Fruit fly (Drosophila melanogaster) whole organism, embryonic: ENCODE data around the gene cype.

ENCODE experiments used
- Awh ChIP-seq: fragments of 200-800 bp; sonication (Bioruptor generic); IDR thresholded peaks from 2 replicates; pipeline ENCODE4, ENCODE4 v1.3.6; 2022; ENCODE audit warnings: missing biosample characterization, missing genetic modification characterization
- Bdp1 ChIP-seq: fragments of 200-800 bp; sonication (Bioruptor generic); optimal IDR thresholded peaks from 3 replicates; lab custom pipeline; 2016; ENCODE audit warnings: missing biosample characterization, missing genetic modification characterization
- CG10321 ChIP-seq: fragments of 200-800 bp; sonication (Bioruptor generic); IDR thresholded peaks from 2 replicates; pipeline ENCODE4 v1.3.6; 2022; ENCODE audit warnings: missing biosample characterization, missing genetic modification characterization
- CG10366 ChIP-seq: fragments of 200-800 bp; sonication (Bioruptor generic); IDR thresholded peaks from 2 replicates; pipeline ENCODE4 v1.3.6; 2022; ENCODE audit warnings: missing biosample characterization, missing genetic modification characterization
- CG10959 ChIP-seq: fragments of 200-800 bp; sonication (Bioruptor generic); IDR thresholded peaks from 2 replicates; pipeline ENCODE4 v1.3.6; 2022; ENCODE audit warnings: missing biosample characterization, missing genetic modification characterization
- CG14441 ChIP-seq: fragments of 200-800 bp; sonication (Bioruptor generic); IDR thresholded peaks from 2 replicates; pipeline ENCODE4 v1.3.6; 2022; ENCODE audit warnings: missing biosample characterization, missing genetic modification characterization
- CG1602 ChIP-seq: fragments of 200-800 bp; sonication (Bioruptor generic); optimal IDR thresholded peaks from 3 replicates; lab custom pipeline; 2016; ENCODE audit warnings: missing biosample characterization, missing genetic modification characterization
- CG17186 ChIP-seq: fragments of 200-800 bp; sonication (Bioruptor generic); optimal IDR thresholded peaks from 3 replicates; lab custom pipeline; 2017; ENCODE audit warnings: missing biosample characterization, missing genetic modification reagents, missing genetic modification characterization
- CG2129 ChIP-seq: fragments of 200-800 bp; sonication (Bioruptor generic); IDR thresholded peaks from 2 replicates; pipeline ENCODE4 v1.3.6; 2022; ENCODE audit warnings: missing biosample characterization, missing genetic modification characterization; ENCODE audit not compliant: partially characterized antibody
- CG2678 ChIP-seq: fragments of 200-800 bp; sonication (Bioruptor generic); optimal IDR thresholded peaks from 3 replicates; lab custom pipeline; 2019; ENCODE audit warnings: missing biosample characterization, mild to moderate bottlenecking, missing genetic modification characterization, moderate library complexity
- CG2889 ChIP-seq: fragments of 200-800 bp; sonication (Bioruptor generic); IDR thresholded peaks from 3 replicates; pipeline ENCODE4 v1.3.6; 2022; ENCODE audit warnings: missing biosample characterization, missing genetic modification characterization
- CG32767 ChIP-seq: fragments of 200-800 bp; sonication (Bioruptor generic); IDR thresholded peaks from 2 replicates; pipeline ENCODE4 v1.3.6; 2022; ENCODE audit warnings: missing biosample characterization, missing genetic modification characterization
- CG34376 ChIP-seq: fragments of 200-800 bp; sonication (Bioruptor generic); optimal IDR thresholded peaks from 2 replicates; lab custom pipeline; 2018; ENCODE audit warnings: missing biosample characterization, mild to moderate bottlenecking, missing genetic modification characterization
- CG34422 ChIP-seq: fragments of 200-800 bp; sonication (Bioruptor generic); IDR thresholded peaks from 3 replicates; pipeline ENCODE4 v1.3.6; 2022; ENCODE audit warnings: missing biosample characterization, missing genetic modification characterization
- CG4360 ChIP-seq: fragments of 200-800 bp; sonication (Bioruptor generic); IDR thresholded peaks from 2 replicates; pipeline ENCODE4 v1.3.6; 2022; ENCODE audit warnings: missing biosample characterization, missing genetic modification characterization
- CG4820 ChIP-seq: fragments of 200-800 bp; sonication (Bioruptor generic); optimal IDR thresholded peaks from 3 replicates; lab custom pipeline; 2016; ENCODE audit warnings: missing biosample characterization, missing genetic modification characterization
- CG4854 ChIP-seq: fragments of 200-800 bp; sonication (Bioruptor generic); optimal IDR thresholded peaks from 2 replicates; lab custom pipeline; 2016; ENCODE audit warnings: missing biosample characterization, missing genetic modification characterization, inconsistent platforms
- CG5953 ChIP-seq: fragments of 200-800 bp; sonication (Bioruptor generic); IDR thresholded peaks from 2 replicates; pipeline ENCODE4 v1.3.6; 2022; ENCODE audit warnings: missing biosample characterization, missing genetic modification characterization
- CG8359 ChIP-seq: fragments of 200-800 bp; sonication (Bioruptor generic); optimal IDR thresholded peaks from 2 replicates; lab custom pipeline; 2017; ENCODE audit warnings: missing biosample characterization, mild to moderate bottlenecking, missing genetic modification characterization, borderline replicate concordance
- CG9437 ChIP-seq: fragments of 200-800 bp; sonication (Bioruptor generic); optimal IDR thresholded peaks from 2 replicates; lab custom pipeline; 2018; ENCODE audit warnings: missing biosample characterization, mild to moderate bottlenecking, missing genetic modification characterization
- CoRest ChIP-seq: fragments of 200-800 bp; sonication (Bioruptor generic); optimal IDR thresholded peaks from 3 replicates; lab custom pipeline; 2018; ENCODE audit warnings: missing biosample characterization, mild to moderate bottlenecking, missing genetic modification characterization, moderate library complexity
- E2f2 ChIP-seq: fragments of 200-800 bp; sonication (Bioruptor generic); IDR thresholded peaks from 2 replicates; pipeline ENCODE4 v1.3.6; 2022; ENCODE audit warnings: missing biosample characterization, missing genetic modification characterization
- ERR ChIP-seq: fragments of 200-800 bp; sonication (Bioruptor generic); optimal IDR thresholded peaks from 2 replicates; lab custom pipeline; 2016; ENCODE audit warnings: missing biosample characterization, missing genetic modification characterization
- Hand ChIP-seq: fragments of 200-800 bp; sonication (Bioruptor generic); optimal IDR thresholded peaks from 2 replicates; lab custom pipeline; 2017; ENCODE audit warnings: mild to moderate bottlenecking, missing biosample characterization, missing genetic modification reagents, missing genetic modification characterization
- Hr78 ChIP-seq, 2 experiments: fragments of 200-800 bp in 1 of 2; fragments of >200 bp in 1 of 2; sonication (Bioruptor generic) in 1 of 2; optimal IDR thresholded peaks; 2 replicates each; lab custom pipeline; 2017 to 2019; ENCODE audit warnings: missing biosample characterization in 2 of 2, missing genetic modification characterization in 2 of 2, mild to moderate bottlenecking in 1 of 2, moderate library complexity in 1 of 2
- Lhr ChIP-seq: fragments of 200-800 bp; sonication (Bioruptor generic); optimal IDR thresholded peaks from 3 replicates; lab custom pipeline; 2017; ENCODE audit warnings: mild to moderate bottlenecking, missing biosample characterization, missing genetic modification reagents, missing genetic modification characterization
- Mad ChIP-seq: fragments of 200-800 bp; sonication (Bioruptor generic); optimal IDR thresholded peaks from 2 replicates; lab custom pipeline; 2016; ENCODE audit warnings: missing biosample characterization, missing genetic modification characterization
- Pdp1 ChIP-seq, 2 experiments: fragments of 200-800 bp; sonication (Bioruptor generic); optimal IDR thresholded peaks; 3 replicates each; lab custom pipeline; 2016; ENCODE audit warnings: missing biosample characterization in 2 of 2, missing genetic modification characterization in 2 of 2, mild to moderate bottlenecking in 1 of 2, moderate library complexity in 1 of 2
- Trl ChIP-seq, 3 experiments: fragments of >200 bp in 2 of 3; fragments of 200-800 bp in 1 of 3; sonication (Bioruptor generic) in 1 of 3; optimal IDR thresholded peaks; 2 replicates in 1 of 3; 3 replicates in 2 of 3; lab custom pipeline; 2016 to 2017; ENCODE audit warnings: missing biosample characterization in 1 of 3, missing genetic modification characterization in 1 of 3
- Xrp1 ChIP-seq: fragments of 200-800 bp; sonication (Bioruptor generic); IDR thresholded peaks from 2 replicates; pipeline ENCODE4 v1.3.6; 2022; ENCODE audit warnings: missing biosample characterization, missing genetic modification characterization
- ash1 ChIP-seq: fragments of 200-800 bp; sonication (Bioruptor generic); optimal IDR thresholded peaks from 2 replicates; lab custom pipeline; 2018; ENCODE audit warnings: missing biosample characterization, mild to moderate bottlenecking, missing genetic modification characterization
- bigmax ChIP-seq: fragments of 200-800 bp; sonication (Bioruptor generic); optimal IDR thresholded peaks from 2 replicates; lab custom pipeline; 2018; ENCODE audit warnings: missing biosample characterization, mild to moderate bottlenecking, missing genetic modification characterization
- bsh ChIP-seq, 2 experiments: fragments of 200-800 bp; sonication (Bioruptor generic); optimal IDR thresholded peaks; 2 replicates each; lab custom pipeline; 2017 to 2018; ENCODE audit warnings: mild to moderate bottlenecking in 2 of 2, missing biosample characterization in 2 of 2, missing genetic modification characterization in 2 of 2, moderate library complexity in 1 of 2
- btn ChIP-seq: fragments of 200-800 bp; sonication (Bioruptor generic); optimal IDR thresholded peaks from 2 replicates; lab custom pipeline; 2016; ENCODE audit warnings: missing biosample characterization, missing genetic modification characterization
- cato ChIP-seq: fragments of 200-800 bp; sonication (Bioruptor generic); optimal IDR thresholded peaks from 2 replicates; lab custom pipeline; 2016; ENCODE audit warnings: missing biosample characterization, missing genetic modification characterization, borderline replicate concordance
- dan ChIP-seq: fragments of 200-800 bp; sonication (Bioruptor generic); IDR thresholded peaks from 2 replicates; pipeline ENCODE4 v1.3.6; 2022; ENCODE audit warnings: missing biosample characterization, missing genetic modification characterization
- danr ChIP-seq: fragments of 200-800 bp; sonication (Bioruptor generic); IDR thresholded peaks from 2 replicates; pipeline ENCODE4 v1.3.6; 2022; ENCODE audit warnings: missing biosample characterization, missing genetic modification characterization
- eyg ChIP-seq: fragments of 200-800 bp; sonication (Bioruptor generic); optimal IDR thresholded peaks from 3 replicates; lab custom pipeline; 2016; ENCODE audit warnings: missing biosample characterization, missing genetic modification characterization
- gsb ChIP-seq: fragments of 200-800 bp; sonication (Bioruptor generic); IDR thresholded peaks from 2 replicates; pipeline ENCODE4 v1.3.6; 2022; ENCODE audit warnings: missing biosample characterization, missing genetic modification characterization
- gt ChIP-seq: fragments of 200-800 bp; sonication (Bioruptor generic); IDR thresholded peaks from 2 replicates; pipeline ENCODE4 v1.3.6; 2022; ENCODE audit warnings: missing biosample characterization, missing genetic modification characterization
- luna ChIP-seq: fragments of 200-800 bp; sonication (Bioruptor generic); optimal IDR thresholded peaks from 2 replicates; lab custom pipeline; 2016; ENCODE audit warnings: missing biosample characterization, missing genetic modification characterization
- maf-S ChIP-seq: fragments of 200-800 bp; sonication (Bioruptor generic); optimal IDR thresholded peaks from 2 replicates; lab custom pipeline; 2016; ENCODE audit warnings: missing biosample characterization, missing genetic modification characterization
- pho ChIP-seq: fragments of 200-800 bp; sonication (Bioruptor generic); optimal IDR thresholded peaks from 2 replicates; lab custom pipeline; 2016; ENCODE audit warnings: missing biosample characterization, missing genetic modification characterization
- rib ChIP-seq: fragments of 200-800 bp; sonication (Bioruptor generic); IDR thresholded peaks from 2 replicates; pipeline ENCODE4 v1.3.6; 2022; ENCODE audit warnings: missing biosample characterization, missing genetic modification characterization
- run ChIP-seq: fragments of 200-800 bp; sonication (Bioruptor generic); optimal IDR thresholded peaks from 3 replicates; lab custom pipeline; 2018; ENCODE audit warnings: missing biosample characterization, mild to moderate bottlenecking, missing genetic modification characterization
- sob ChIP-seq: fragments of 200-800 bp; sonication (Bioruptor generic); IDR thresholded peaks from 2 replicates; pipeline ENCODE4 v1.3.6; 2022; ENCODE audit warnings: missing biosample characterization, missing genetic modification characterization
- trem ChIP-seq: fragments of 200-800 bp; optimal IDR thresholded peaks from 3 replicates; lab custom pipeline; 2019; ENCODE audit warnings: missing biosample characterization, mild to moderate bottlenecking, missing genetic modification characterization, moderate library complexity
- tx ChIP-seq: fragments of 200-800 bp; sonication (Bioruptor generic); optimal IDR thresholded peaks from 2 replicates; lab custom pipeline; 2016; ENCODE audit warnings: missing biosample characterization, missing genetic modification characterization
- vnd ChIP-seq: fragments of 200-800 bp; sonication (Bioruptor generic); IDR thresholded peaks from 3 replicates; pipeline ENCODE4 v1.3.6; 2022; ENCODE audit warnings: missing biosample characterization, missing genetic modification characterization; ENCODE audit not compliant: partially characterized antibody

cype gene

DNA sequence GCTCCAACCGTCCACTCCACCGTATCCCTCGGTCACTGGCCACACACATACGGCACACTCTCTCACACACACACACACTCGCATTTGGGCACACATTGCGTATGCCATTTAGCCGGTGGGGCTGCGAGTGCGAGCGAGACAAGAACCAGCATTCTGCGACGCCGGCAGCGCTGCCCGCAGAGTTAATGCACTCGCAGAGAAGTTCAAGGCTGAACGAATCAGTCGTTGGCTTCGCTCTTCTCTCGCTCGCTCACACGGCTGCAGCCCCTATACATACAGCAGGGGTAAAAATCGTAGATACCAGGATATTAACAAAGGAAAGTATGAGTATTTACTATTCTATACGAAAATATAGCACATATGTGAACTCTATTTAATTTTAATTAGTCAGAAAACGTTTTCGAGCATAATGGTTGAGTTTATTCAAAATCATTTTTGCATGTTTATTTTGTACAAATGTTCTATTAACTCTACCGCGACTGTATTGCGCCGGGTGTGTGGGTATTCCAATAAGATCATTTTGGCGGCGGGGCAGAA, 34.0 kb upstream of the cype start (continued):
- TF ChIP-seq CG4360 (no peak), CG34376 (no peak), ERR (GFP tag; lab: Kevin White, UChicago) (peak; percentile 27), CoRest (tag; lab: Kevin White, UChicago) (peak; percentile 79), danr (0 out of 2 replicates have a peak, but pooled peaks have one; percentile 11), maf-S (GFP tag; lab: Kevin White, UChicago) (peak; percentile 27), CG32767 (GFP tag; lab: Robert Waterston, UW) (peak; percentile 61; the same call in 1 of the 2 replicates), Lhr (GFP tag; lab: Kevin White, UChicago) (peak; percentile 50), rib (no peak), CG4820 (GFP tag; lab: Kevin White, UChicago) (peak; percentile 72), CG10321 (GFP tag; lab: Robert Waterston, UW) (peak; percentile 32; the same call in 1 of the 2 replicates), CG1602 (GFP tag; lab: Kevin White, UChicago) (peak; percentile 55), bsh (GFP tag; optimal IDR thresholded peaks at IDR 0.05; lab: Kevin White, UChicago) (peak; percentile 89 to 92), pho (GFP tag; lab: Kevin White, UChicago) (no peak), eyg (GFP tag; lab: Kevin White, UChicago) (no peak), trem (tag; lab: Kevin White, UChicago) (peak; percentile 85), Hand (GFP tag; lab: Kevin White, UChicago) (peak; percentile 25), Mad (peak; percentile 16), Bdp1 (GFP tag; lab: Kevin White, UChicago) (peak; percentile 53), CG2129 (no peak), gt (0 out of 2 replicates have a peak, but pooled peaks have one; percentile 20), btn (GFP tag; lab: Kevin White, UChicago) (no peak), bigmax (GFP tag; lab: Kevin White, UChicago) (no peak), vnd (GFP tag; lab: Robert Waterston, UW) (no peak), sob (peak; percentile 34; the same call in 1 of the 2 replicates), Trl (optimal IDR thresholded peaks at IDR 0.05; lab: Kevin White, UChicago) (peak in 1 of 2 experiments; percentile 32), Trl (GFP tag; optimal IDR thresholded peaks at IDR 0.05; lab: Kevin White, UChicago) (peak; percentile 52), Hr78 (GFP tag; optimal IDR thresholded peaks at IDR 0.05; lab: Kevin White, UChicago) (peak in 1 of 2 experiments; percentile 87), luna (no peak), CG5953 (GFP tag; lab: Robert Waterston, UW) (no peak), CG34422 (GFP tag; lab: Robert Waterston, UW) (0 out of 3 replicates have a peak, but pooled peaks have one; percentile 36), CG2678 (tag; lab: Kevin White, UChicago) (peak; percentile 82), dan (GFP tag; lab: Robert Waterston, UW) (no peak), Awh (GFP tag; lab: Robert Waterston, UW) (peak; percentile 67; the same call in 1 of the 2 replicates), ash1 (GFP tag; lab: Kevin White, UChicago) (no peak), CG10959 (GFP tag; lab: Robert Waterston, UW) (peak; percentile 58; the same call in 1 of the 2 replicates), CG14441 (GFP tag; lab: Robert Waterston, UW) (peak; percentile 45; the same call in 1 of the 2 replicates), CG17186 (GFP tag; lab: Kevin White, UChicago) (peak; percentile 63), CG10366 (peak; percentile 69), CG4854 (peak; percentile 43), CG9437 (peak; percentile 69), CG8359 (GFP tag; lab: Kevin White, UChicago) (peak; percentile 73), gsb (GFP tag; lab: Robert Waterston, UW) (no peak), Pdp1 (GFP tag; optimal IDR thresholded peaks at IDR 0.05; lab: Kevin White, UChicago) (peak; percentile 24 to 45), E2f2 (GFP tag; lab: Robert Waterston, UW) (peak; percentile 52; the same call in 1 of the 2 replicates), Xrp1 (peak; percentile 85), CG2889 (no peak), run (tag; lab: Kevin White, UChicago) (peak; percentile 37), cato (GFP tag; lab: Kevin White, UChicago) (peak; percentile 53), tx (GFP tag; lab: Kevin White, UChicago) (peak; percentile 27)
